Worm (Caenorhabditis elegans): ENCODE results near the gene ncap-1.

The ncap-1 gene

DNA sequence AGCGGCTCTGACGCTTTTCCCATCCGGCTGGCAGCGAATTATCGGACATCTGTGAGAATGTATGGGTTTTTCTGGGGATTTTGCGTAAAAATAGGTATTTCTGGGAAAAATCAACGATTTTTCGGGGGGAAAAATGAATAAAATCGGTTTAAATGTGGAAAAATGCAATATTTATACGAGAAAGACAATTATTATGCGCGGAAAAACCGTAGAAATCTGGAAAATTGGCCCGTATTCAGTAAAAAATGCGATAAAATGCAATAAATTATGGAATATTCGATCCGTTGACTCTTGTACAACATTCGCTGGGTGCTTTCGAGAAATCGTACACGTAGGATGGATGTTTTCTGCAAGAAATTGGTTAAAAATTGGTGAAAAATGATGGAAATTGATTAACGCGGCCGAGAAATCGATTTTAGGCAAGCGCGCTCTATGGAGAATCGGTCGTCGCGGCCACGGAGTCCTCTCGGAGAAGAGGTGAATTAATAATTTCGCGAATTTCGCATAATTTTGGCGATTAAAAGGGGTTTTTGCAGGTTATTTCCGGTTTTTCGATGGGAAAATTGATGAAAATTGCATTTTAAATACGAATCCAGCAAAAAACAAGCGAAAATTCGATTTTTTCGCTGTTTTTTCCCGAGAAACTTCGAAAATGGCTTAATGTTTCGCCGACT, 30.0 kb downstream of the ncap-1 start, which contains the start of gene pinn-1 (continued):
- TF ChIP-seq aly-2 (tag; optimal IDR thresholded peaks at IDR 0.05): peak; percentile 61
- TF ChIP-seq hlh-4 (tag; optimal IDR thresholded peaks at IDR 0.05): no peak
- TF ChIP-seq F16B12.6 (tag; optimal IDR thresholded peaks at IDR 0.05): peak; percentile 61
- TF ChIP-seq dpl-1 (GFP tag; optimal IDR thresholded peaks at IDR 0.05): peak; percentile 78 to 84 (median 83)
- peak; percentile 97 for TF ChIP-seq nhr-85 (tag)
- peak; percentile 88 for TF ChIP-seq Y116A8C.19 (tag; optimal IDR thresholded peaks at IDR 0.05; ENCODE audit: borderline replicate concordance)
- TF ChIP-seq aha-1 (tag; optimal IDR thresholded peaks at IDR 0.05): no peak
- TF ChIP-seq alr-1 (tag; optimal IDR thresholded peaks at IDR 0.05; ENCODE audit: borderline replicate concordance): no peak
- TF ChIP-seq unc-98 (GFP tag; IDR thresholded peaks at IDR 0.05): peak; percentile 94
- peak; percentile 84 for TF ChIP-seq skn-1 (tag; optimal IDR thresholded peaks at IDR 0.05)
- TF ChIP-seq nhr-76 (tag; optimal IDR thresholded peaks at IDR 0.05): no peak
- TF ChIP-seq nhr-11 (tag; optimal IDR thresholded peaks at IDR 0.05): peak; percentile 11
- no peak for TF ChIP-seq ama-1 (optimal IDR thresholded peaks at IDR 0.05)
- peak; percentile 49 for TF ChIP-seq blmp-1 (tag; optimal IDR thresholded peaks at IDR 0.05)
- no peak for TF ChIP-seq unc-30 (tag; optimal IDR thresholded peaks at IDR 0.05)
- TF ChIP-seq nhr-12 (tag; optimal IDR thresholded peaks at IDR 0.05): no peak
- TF ChIP-seq dsc-1 (tag; optimal IDR thresholded peaks at IDR 0.05): peak; percentile 97
- TF ChIP-seq nhr-19 (GFP tag; conservative IDR thresholded peaks at IDR 0.05): peak; percentile 92
- peak; percentile 94 for TF ChIP-seq snu-23 (GFP tag; optimal IDR thresholded peaks at IDR 0.05)
- peak; percentile 55 for TF ChIP-seq ceh-63 (GFP tag; optimal IDR thresholded peaks at IDR 0.05)

DNA sequence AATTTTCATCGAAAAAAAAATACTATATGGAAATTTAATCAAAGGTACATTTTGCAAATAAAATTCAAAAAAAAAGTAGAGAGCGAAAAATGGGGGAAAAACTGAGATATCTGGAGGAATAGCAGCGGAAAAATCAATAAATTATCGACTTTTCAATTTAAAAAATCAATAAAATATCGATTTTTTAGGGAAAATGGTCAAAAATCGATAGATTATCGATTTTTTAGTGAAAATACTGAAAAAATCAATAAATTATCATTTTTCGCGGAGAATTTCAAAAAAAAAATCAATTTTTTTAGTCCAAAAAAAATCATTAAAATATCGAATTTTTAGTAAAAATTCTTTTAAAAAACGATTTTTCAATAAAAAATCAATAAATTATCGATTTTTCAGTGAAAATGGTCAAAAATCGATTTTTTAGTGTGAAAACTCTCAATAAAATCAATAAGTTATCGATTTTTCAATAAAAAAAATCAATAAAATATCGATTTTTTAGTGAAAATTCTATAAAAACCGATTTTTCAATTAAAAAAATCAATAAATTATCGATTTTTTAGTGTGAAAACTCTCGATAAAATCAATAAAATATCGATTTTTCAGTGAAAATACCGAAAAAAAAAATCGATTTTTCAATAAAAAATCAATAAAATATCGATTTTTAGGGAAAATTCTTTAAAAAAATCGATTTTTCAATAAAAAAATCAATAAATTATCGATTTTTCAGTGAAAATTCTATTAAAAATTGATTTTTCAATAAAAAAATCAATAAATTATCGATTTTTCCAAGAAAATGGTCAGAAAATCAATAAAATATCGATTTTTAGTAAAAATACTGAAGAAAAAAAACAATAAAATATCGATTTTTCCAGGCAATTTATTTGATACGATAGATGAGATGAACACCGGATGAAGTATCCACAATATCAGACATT, 33.3 kb downstream of the ncap-1 start:
- TF ChIP-seq lin-35 (GFP tag; optimal IDR thresholded peaks at IDR 0.05) (no peak), nhr-76 (tag; optimal IDR thresholded peaks at IDR 0.05) (no peak), unc-98 (GFP tag; IDR thresholded peaks at IDR 0.05) (no peak), ceh-82 (tag; optimal IDR thresholded peaks at IDR 0.05) (no peak), ztf-11 (tag; optimal IDR thresholded peaks at IDR 0.05) (no peak), ets-5 (GFP tag; IDR thresholded peaks at IDR 0.05) (no peak), aly-2 (tag; optimal IDR thresholded peaks at IDR 0.05) (no peak), F16B12.6 (tag; optimal IDR thresholded peaks at IDR 0.05) (no peak), snpc-4 (tag; optimal IDR thresholded peaks at IDR 0.05) (no peak), Y116A8C.19 (tag; optimal IDR thresholded peaks at IDR 0.05; ENCODE audit: borderline replicate concordance) (no peak), unc-86 (tag; optimal IDR thresholded peaks at IDR 0.05) (no peak), lsy-2 (tag; optimal IDR thresholded peaks at IDR 0.05) (no peak)

DNA sequence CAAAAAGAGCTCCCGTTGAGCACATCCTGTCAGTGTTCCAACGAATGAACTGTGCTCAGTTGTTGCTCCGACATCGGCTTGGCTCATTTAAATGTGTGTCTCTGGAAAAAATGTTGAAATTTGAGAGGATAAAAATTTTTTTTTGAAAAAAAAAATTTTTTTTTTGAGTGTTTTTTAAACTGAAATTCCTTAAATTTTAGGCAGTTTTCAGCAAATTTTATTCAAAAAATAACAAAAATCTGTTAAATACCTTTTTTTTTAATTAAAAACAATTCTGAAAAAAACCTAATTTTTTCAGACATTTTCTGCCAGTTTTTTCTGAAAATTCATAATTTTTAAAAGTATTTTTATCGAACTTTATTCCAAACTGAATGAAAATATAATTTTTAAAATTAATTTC, 34.3 kb downstream of the ncap-1 start, which contains the start of gene pigw-1:
Gene pigw-1, minus strand, starts transcription at position 101 of the 400 bp plus-strand sequence.
- TF ChIP-seq egl-13 (tag; optimal IDR thresholded peaks at IDR 0.05): no peak
- TF ChIP-seq nhr-84 (tag; optimal IDR thresholded peaks at IDR 0.05): no peak
- no peak for TF ChIP-seq fkh-8 (tag; optimal IDR thresholded peaks at IDR 0.05)
- no peak for TF ChIP-seq sox-4 (tag; optimal IDR thresholded peaks at IDR 0.05)
- no peak for TF ChIP-seq lin-35 (GFP tag; optimal IDR thresholded peaks at IDR 0.05)
- TF ChIP-seq nhr-71 (tag; optimal IDR thresholded peaks at IDR 0.05): no peak
- no peak for TF ChIP-seq ets-5 (GFP tag; IDR thresholded peaks at IDR 0.05)
- no peak for TF ChIP-seq C04F5.9 (tag; optimal IDR thresholded peaks at IDR 0.05)
- no peak for TF ChIP-seq lin-13 (GFP tag; optimal IDR thresholded peaks at IDR 0.05)
- TF ChIP-seq tbx-2 (tag; optimal IDR thresholded peaks at IDR 0.05): no peak
- TF ChIP-seq lin-39 (tag; optimal IDR thresholded peaks at IDR 0.05): no peak
- no peak for TF ChIP-seq swsn-7 (tag; optimal IDR thresholded peaks at IDR 0.05)
- TF ChIP-seq sptf-1 (tag; optimal IDR thresholded peaks at IDR 0.05): no peak
- no peak for TF ChIP-seq pag-3 (tag; optimal IDR thresholded peaks at IDR 0.05; ENCODE audit: borderline replicate concordance, insufficient read depth)
- TF ChIP-seq nhr-11 (tag; optimal IDR thresholded peaks at IDR 0.05): no peak
- no peak for TF ChIP-seq isw-1 (GFP tag; IDR thresholded peaks at IDR 0.05)
- no peak for TF ChIP-seq skn-1 (tag; optimal IDR thresholded peaks at IDR 0.05)
- TF ChIP-seq jun-1 (tag; optimal IDR thresholded peaks at IDR 0.05): no peak
